Fruit fly (Drosophila melanogaster) whole organism, embryonic: ENCODE measurements around the gene sesB.

Experiments
- Bgb ChIP-seq: fragments of 200-800 bp; sonication (Bioruptor generic); IDR thresholded peaks from 2 replicates; pipeline ENCODE4 v1.3.6; 2022; ENCODE audit warnings: missing biosample characterization, missing genetic modification characterization; ENCODE audit not compliant: partially characterized antibody
- CG10274 ChIP-seq: fragments of 200-800 bp; sonication (Bioruptor generic); optimal IDR thresholded peaks from 3 replicates; lab custom pipeline; 2017; ENCODE audit warnings: missing biosample characterization, mild to moderate bottlenecking, missing genetic modification characterization
- CG13775 ChIP-seq: fragments of 200-800 bp; sonication (Bioruptor generic); optimal IDR thresholded peaks from 3 replicates; lab custom pipeline; 2017; ENCODE audit warnings: missing biosample characterization, mild to moderate bottlenecking, missing genetic modification characterization
- CG14050 ChIP-seq: fragments of 200-800 bp; sonication (Bioruptor generic); IDR thresholded peaks from 3 replicates; pipeline ENCODE4 v1.3.6; 2022; ENCODE audit warnings: missing biosample characterization, missing genetic modification characterization
- CG14667 ChIP-seq: fragments of 200-800 bp; sonication (Bioruptor generic); IDR thresholded peaks from 2 replicates; pipeline ENCODE4 v1.3.6; 2022; ENCODE audit warnings: missing biosample characterization, missing genetic modification characterization
- CG14710 ChIP-seq: fragments of 200-800 bp; sonication (Bioruptor generic); optimal IDR thresholded peaks from 3 replicates; lab custom pipeline; 2019; ENCODE audit warnings: missing biosample characterization, mild to moderate bottlenecking, missing genetic modification characterization, moderate library complexity
- CG17568 ChIP-seq: fragments of 200-800 bp; sonication (Bioruptor generic); optimal IDR thresholded peaks from 2 replicates; lab custom pipeline; 2018; ENCODE audit warnings: missing biosample characterization, mild to moderate bottlenecking, missing genetic modification characterization, moderate library complexity
- CG30020 ChIP-seq: fragments of 200-800 bp; optimal IDR thresholded peaks from 2 replicates; lab custom pipeline; 2019; ENCODE audit warnings: missing biosample characterization, mild to moderate bottlenecking, missing genetic modification characterization, moderate library complexity
- CG31441 ChIP-seq: fragments of 200-800 bp; sonication (Bioruptor generic); IDR thresholded peaks from 2 replicates; pipeline ENCODE4 v1.3.6; 2022; ENCODE audit warnings: missing biosample characterization, missing genetic modification characterization
- CG32767 ChIP-seq: fragments of 200-800 bp; sonication (Bioruptor generic); IDR thresholded peaks from 2 replicates; pipeline ENCODE4 v1.3.6; 2022; ENCODE audit warnings: missing biosample characterization, missing genetic modification characterization
- CG32772 ChIP-seq: fragments of 200-800 bp; sonication (Bioruptor generic); IDR thresholded peaks from 2 replicates; pipeline ENCODE4 v1.3.6; 2022; ENCODE audit warnings: missing biosample characterization, missing genetic modification characterization
- CG33557 ChIP-seq: fragments of 200-800 bp; sonication (Bioruptor generic); optimal IDR thresholded peaks from 2 replicates; lab custom pipeline; 2019; ENCODE audit warnings: missing biosample characterization, mild to moderate bottlenecking, missing genetic modification characterization, moderate library complexity
- CG34224 ChIP-seq: fragments of 200-800 bp; sonication (Bioruptor generic); IDR thresholded peaks from 3 replicates; pipeline ENCODE4 v1.3.6; 2022; ENCODE audit warnings: missing biosample characterization, missing genetic modification characterization; ENCODE audit not compliant: partially characterized antibody
- CG34376 ChIP-seq: fragments of 200-800 bp; sonication (Bioruptor generic); optimal IDR thresholded peaks from 2 replicates; lab custom pipeline; 2018; ENCODE audit warnings: missing biosample characterization, mild to moderate bottlenecking, missing genetic modification characterization
- CG3726 ChIP-seq: fragments of 200-800 bp; sonication (Bioruptor generic); IDR thresholded peaks from 3 replicates; pipeline ENCODE4, ENCODE4 v1.3.6; 2022; ENCODE audit warnings: missing biosample characterization, missing genetic modification characterization
- CG4730 ChIP-seq: fragments of 200-800 bp; sonication (Bioruptor generic); IDR thresholded peaks from 2 replicates; pipeline ENCODE4 v1.3.6; 2022; ENCODE audit warnings: missing biosample characterization, missing genetic modification characterization
- CG6272 ChIP-seq: fragments of 200-800 bp; sonication (Bioruptor generic); IDR thresholded peaks from 2 replicates; pipeline ENCODE4 v1.3.6; 2022; ENCODE audit warnings: missing biosample characterization, missing genetic modification characterization
- CG8765 ChIP-seq: fragments of 200-800 bp; sonication (Bioruptor generic); IDR thresholded peaks from 2 replicates; pipeline ENCODE4 v1.3.6; 2022; ENCODE audit warnings: missing biosample characterization, missing genetic modification characterization
- CG9876 ChIP-seq: fragments of 200-800 bp; sonication (Bioruptor generic); optimal IDR thresholded peaks from 2 replicates; lab custom pipeline; 2016; ENCODE audit warnings: missing biosample characterization, missing genetic modification characterization
- Dad ChIP-seq: fragments of 200-800 bp; sonication (Bioruptor generic); optimal IDR thresholded peaks from 3 replicates; lab custom pipeline; 2016; ENCODE audit warnings: missing biosample characterization, missing genetic modification characterization
- Dek ChIP-seq: fragments of 200-800 bp; sonication (Bioruptor generic); optimal IDR thresholded peaks from 3 replicates; lab custom pipeline; 2019; ENCODE audit warnings: missing biosample characterization, mild to moderate bottlenecking, missing genetic modification characterization, moderate library complexity
- Dll ChIP-seq: fragments of 200-800 bp; sonication (Bioruptor generic); IDR thresholded peaks from 4 replicates; pipeline ENCODE4 v1.3.6; 2022; ENCODE audit warnings: missing biosample characterization, missing genetic modification characterization; ENCODE audit not compliant: partially characterized antibody
- Eip74EF ChIP-seq, 2 experiments: fragments of 200-800 bp in 1 of 2; fragments of >200 bp in 1 of 2; sonication (Bioruptor generic) in 1 of 2; optimal IDR thresholded peaks; 2 replicates each; lab custom pipeline; 2017 to 2019; ENCODE audit warnings: missing biosample characterization in 2 of 2, missing genetic modification characterization in 2 of 2, mild to moderate bottlenecking in 1 of 2, moderate library complexity in 1 of 2
- Ets65A ChIP-seq: fragments of 200-800 bp; sonication (Bioruptor generic); peaks from one replicate; lab custom pipeline; 2016; ENCODE audit warnings: missing biosample characterization, missing genetic modification characterization
- Ets97D ChIP-seq: fragments of 200-800 bp; sonication (Bioruptor generic); optimal IDR thresholded peaks from 3 replicates; lab custom pipeline; 2016; ENCODE audit warnings: missing biosample characterization, missing genetic modification characterization
- Gug ChIP-seq: fragments of 200-800 bp; sonication (Bioruptor generic); IDR thresholded peaks from 4 replicates; pipeline ENCODE4 v1.3.6; 2022; ENCODE audit warnings: missing biosample characterization, missing genetic modification characterization
- HLHmδ ChIP-seq: fragments of 200-800 bp; sonication (Bioruptor generic); optimal IDR thresholded peaks from 2 replicates; lab custom pipeline; 2018; ENCODE audit warnings: missing biosample characterization, mild to moderate bottlenecking, missing genetic modification characterization, moderate library complexity
- HmgD ChIP-seq: fragments of 200-800 bp; sonication (Bioruptor generic); optimal IDR thresholded peaks from 3 replicates; lab custom pipeline; 2016; ENCODE audit warnings: missing biosample characterization, missing genetic modification characterization
- Myb ChIP-seq: fragments of 200-800 bp; sonication (Bioruptor generic); optimal IDR thresholded peaks from 2 replicates; lab custom pipeline; 2016; ENCODE audit warnings: missing biosample characterization, missing genetic modification characterization
- NFAT ChIP-seq: fragments of 200-800 bp; sonication (Bioruptor generic); IDR thresholded peaks from 2 replicates; pipeline ENCODE4 v1.3.6; 2022; ENCODE audit warnings: missing biosample characterization, missing genetic modification characterization
- Nf-YA ChIP-seq: fragments of 200-800 bp; sonication (Bioruptor generic); IDR thresholded peaks from 2 replicates; pipeline ENCODE4 v1.3.6; 2022; ENCODE audit warnings: missing biosample characterization, missing genetic modification characterization
- Optix ChIP-seq: fragments of 200-800 bp; sonication (Bioruptor generic); IDR thresholded peaks from 3 replicates; pipeline ENCODE4 v1.3.6; 2022; ENCODE audit warnings: missing biosample characterization, missing genetic modification characterization
- Pdp1 ChIP-seq, 2 experiments: fragments of 200-800 bp; sonication (Bioruptor generic); optimal IDR thresholded peaks; 3 replicates each; lab custom pipeline; 2016; ENCODE audit warnings: missing biosample characterization in 2 of 2, missing genetic modification characterization in 2 of 2, mild to moderate bottlenecking in 1 of 2, moderate library complexity in 1 of 2
- Sin3A ChIP-seq: fragments of >200 bp; optimal IDR thresholded peaks from 2 replicates; lab custom pipeline; 2018
- ap ChIP-seq: fragments of 200-800 bp; sonication (Bioruptor generic); IDR thresholded peaks from 2 replicates; pipeline ENCODE4 v1.3.6; 2022; ENCODE audit warnings: missing biosample characterization, missing genetic modification characterization
- ash1 ChIP-seq: fragments of 200-800 bp; sonication (Bioruptor generic); optimal IDR thresholded peaks from 2 replicates; lab custom pipeline; 2018; ENCODE audit warnings: missing biosample characterization, mild to moderate bottlenecking, missing genetic modification characterization
- br ChIP-seq: fragments of >200 bp; optimal IDR thresholded peaks from 2 replicates; lab custom pipeline; 2017
- dan ChIP-seq: fragments of 200-800 bp; sonication (Bioruptor generic); IDR thresholded peaks from 2 replicates; pipeline ENCODE4 v1.3.6; 2022; ENCODE audit warnings: missing biosample characterization, missing genetic modification characterization
- dmrt99B ChIP-seq: fragments of 200-800 bp; sonication (Bioruptor generic); optimal IDR thresholded peaks from 2 replicates; lab custom pipeline; 2018; ENCODE audit warnings: missing biosample characterization, mild to moderate bottlenecking, missing genetic modification characterization, moderate library complexity
- fd64A ChIP-seq: fragments of 200-800 bp; sonication (Bioruptor generic); optimal IDR thresholded peaks from 3 replicates; lab custom pipeline; 2018; ENCODE audit warnings: missing biosample characterization, mild to moderate bottlenecking, missing genetic modification characterization
- grn ChIP-seq: fragments of 200-800 bp; sonication (Bioruptor generic); optimal IDR thresholded peaks from 3 replicates; lab custom pipeline; 2017; ENCODE audit warnings: missing biosample characterization, missing genetic modification characterization
- hth ChIP-seq: fragments of >200 bp; optimal IDR thresholded peaks from 2 replicates; lab custom pipeline; 2017; ENCODE audit warnings: inconsistent platforms
- jing ChIP-seq: fragments of 200-800 bp; sonication (Bioruptor generic); optimal IDR thresholded peaks from 2 replicates; lab custom pipeline; 2018; ENCODE audit warnings: missing biosample characterization, mild to moderate bottlenecking, missing genetic modification characterization
- lmd ChIP-seq: fragments of 200-800 bp; sonication (Bioruptor generic); IDR thresholded peaks from 2 replicates; pipeline ENCODE4 v1.3.6; 2022; ENCODE audit warnings: missing biosample characterization, missing genetic modification characterization
- pb ChIP-seq: fragments of 200-800 bp; sonication (Bioruptor generic); optimal IDR thresholded peaks from 3 replicates; lab custom pipeline; 2016; ENCODE audit warnings: missing biosample characterization, missing genetic modification characterization
- row ChIP-seq: fragments of 200-800 bp; sonication (Bioruptor generic); IDR thresholded peaks from 3 replicates; pipeline ENCODE4 v1.3.6; 2022; ENCODE audit warnings: missing biosample characterization, missing genetic modification characterization
- sim ChIP-seq: fragments of 200-800 bp; sonication (Bioruptor generic); IDR thresholded peaks from 2 replicates; pipeline ENCODE4 v1.3.6; 2022; ENCODE audit warnings: missing biosample characterization, missing genetic modification characterization
- sr ChIP-seq: fragments of 200-800 bp; sonication (Bioruptor generic); IDR thresholded peaks from 3 replicates; pipeline ENCODE4 v1.3.6; 2022; ENCODE audit warnings: missing biosample characterization, missing genetic modification characterization
- toy ChIP-seq: fragments of 200-800 bp; sonication (Bioruptor generic); IDR thresholded peaks from 2 replicates; pipeline ENCODE4 v1.3.6; 2022; ENCODE audit warnings: missing biosample characterization, missing genetic modification characterization
- twi ChIP-seq: fragments of 200-800 bp; optimal IDR thresholded peaks from 2 replicates; lab custom pipeline; 2019; ENCODE audit warnings: missing biosample characterization, mild to moderate bottlenecking, missing genetic modification characterization, moderate library complexity
- zfh2 ChIP-seq: fragments of 200-800 bp; sonication (Bioruptor generic); optimal IDR thresholded peaks from 2 replicates; lab custom pipeline; 2016; ENCODE audit warnings: missing biosample characterization, missing genetic modification characterization

Gene sesB

DNA sequence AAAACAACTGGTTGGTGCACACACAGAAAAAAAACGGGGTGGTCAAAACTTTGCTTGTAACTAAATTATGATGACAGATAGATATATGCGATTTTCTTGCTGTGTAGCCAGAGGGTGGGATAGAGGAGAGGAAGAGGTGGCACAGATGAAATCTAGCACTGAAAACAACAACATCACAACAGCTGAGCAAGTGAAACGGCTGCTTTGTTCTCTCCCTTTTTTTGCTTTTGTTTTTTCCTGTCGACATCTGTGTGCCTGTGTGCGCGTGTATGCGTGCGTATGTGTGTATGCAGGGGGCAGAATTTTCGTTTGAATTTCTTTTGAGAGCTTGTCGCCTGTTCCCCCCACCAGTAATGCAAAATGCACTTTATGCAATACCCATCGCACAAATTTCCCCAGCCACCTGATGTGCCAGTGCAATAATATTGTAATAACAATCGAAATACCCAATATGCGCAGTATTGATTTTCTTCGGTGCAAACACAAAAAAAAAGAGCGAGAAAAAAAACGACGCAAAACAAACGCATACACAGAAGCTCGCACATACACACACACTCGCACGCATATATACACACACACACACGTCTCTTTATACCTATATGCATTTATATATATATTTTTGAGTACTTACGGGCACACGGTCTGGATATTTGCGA lies 19.3 kb downstream of the sesB start (continued):
- TF ChIP-seq grn (GFP tag; lab: Kevin White, UChicago) (peak; percentile 58), CG8765 (GFP tag; lab: Robert Waterston, UW) (no peak), Dek (tag; lab: Kevin White, UChicago) (peak; percentile 61), row (GFP tag; lab: Robert Waterston, UW) (peak; percentile 83), Dad (GFP tag; lab: Kevin White, UChicago) (peak; percentile 33), toy (GFP tag; lab: Robert Waterston, UW) (0 out of 2 replicates have a peak, but pooled peaks have one; percentile 13), CG34224 (no peak), Bgb (peak; percentile 29; the same call in 1 of the 2 replicates), dan (no peak), fd64A (GFP tag; lab: Kevin White, UChicago) (no peak), NFAT (GFP tag; lab: Robert Waterston, UW) (peak; percentile 70; the same call in 1 of the 2 replicates), CG6272 (GFP tag; lab: Robert Waterston, UW) (peak; percentile 23; the same call in 1 of the 2 replicates), CG14667 (GFP tag; lab: Robert Waterston, UW) (no peak), CG17568 (GFP tag; lab: Kevin White, UChicago) (peak; percentile 23), twi (tag; lab: Kevin White, UChicago) (peak; percentile 13), sim (GFP tag; lab: Robert Waterston, UW) (no peak), CG32772 (GFP tag; lab: Robert Waterston, UW) (peak; percentile 11; the same call in 1 of the 2 replicates), Eip74EF (GFP tag; optimal IDR thresholded peaks at IDR 0.05; lab: Kevin White, UChicago) (no peak), CG32767 (GFP tag; lab: Robert Waterston, UW) (peak; percentile 32; the same call in 1 of the 2 replicates), Pdp1 (GFP tag; optimal IDR thresholded peaks at IDR 0.05; lab: Kevin White, UChicago) (peak; percentile 27 to 54), CG4730 (0 out of 2 replicates have a peak, but pooled peaks have one; percentile 7), lmd (GFP tag; lab: Robert Waterston, UW) (peak; percentile 53; the same call in 1 of the 2 replicates), dmrt99B (tag; lab: Kevin White, UChicago) (peak; percentile 56), Myb (GFP tag; lab: Kevin White, UChicago) (peak; percentile 31), CG10274 (no peak), Optix (GFP tag; lab: Robert Waterston, UW) (peak; percentile 47; the same call in 2 of the 3 replicates), CG3726 (no peak), CG14710 (tag; lab: Kevin White, UChicago) (no peak), Nf-YA (GFP tag; lab: Robert Waterston, UW) (no peak), pb (GFP tag; lab: Kevin White, UChicago) (peak; percentile 60), jing (no peak), ash1 (GFP tag; lab: Kevin White, UChicago) (peak; percentile 66), HmgD (peak; percentile 56), CG30020 (no peak), Dll (GFP tag; lab: Robert Waterston, UW) (no peak), CG33557 (GFP tag; lab: Kevin White, UChicago) (no peak), CG31441 (GFP tag; lab: Robert Waterston, UW) (no peak; the same call in 1 of the 2 replicates), hth (lab: Kevin White, UChicago) (no peak), ap (GFP tag; lab: Robert Waterston, UW) (peak; percentile 23; the same call in 1 of the 2 replicates), zfh2 (GFP tag; lab: Kevin White, UChicago) (peak; percentile 70), Sin3A (no peak), CG34376 (GFP tag; lab: Kevin White, UChicago) (peak; percentile 45), CG13775 (peak; percentile 44), br (lab: Kevin White, UChicago) (no peak), Ets97D (GFP tag; lab: Kevin White, UChicago) (peak; percentile 11), HLHmδ (GFP tag; lab: Kevin White, UChicago) (no peak), sr (GFP tag; lab: Robert Waterston, UW) (0 out of 3 replicates have a peak, but pooled peaks have one; percentile 33), CG9876 (peak; percentile 54), Ets65A (GFP tag; lab: Kevin White, UChicago) (no peak), Gug (GFP tag; lab: Robert Waterston, UW) (peak; percentile 42; the same call in 2 of the 4 replicates), CG14050 (GFP tag; lab: Robert Waterston, UW) (peak; percentile 44; the same call in 1 of the 3 replicates)
